Fruit fly (Drosophila melanogaster): ENCODE data around the gene Jon65Aii.
A peak's percentile ranks its signal among the peaks of the same experiment; 100 is the strongest.

Jon65Aii gene

dm6 chr3L:6054803-6055202 lies 2.7 kb downstream of the Jon65Aii start, which contains the start of gene tant (continued):
- peak; percentile 94 for TF ChIP-seq CG3995 (GFP tag; optimal IDR thresholded peaks at IDR 0.05)
- peak; percentile 7 for TF ChIP-seq fu2 (GFP tag; optimal IDR thresholded peaks at IDR 0.05)
- no peak for TF ChIP-seq ranshi (GFP tag; IDR thresholded peaks at IDR 0.05)
- peak; percentile 37; the same call in 1 of the 2 replicates for TF ChIP-seq CG9932 (GFP tag; IDR thresholded peaks at IDR 0.05)
- TF ChIP-seq Adf1 (GFP tag; IDR thresholded peaks at IDR 0.05) = no peak
- TF ChIP-seq Dp (GFP tag; optimal IDR thresholded peaks at IDR 0.05) = peak; percentile 73
- TF ChIP-seq wek (GFP tag; optimal IDR thresholded peaks at IDR 0.05) = no peak
- peak; percentile 8 for TF ChIP-seq Side (GFP tag; optimal IDR thresholded peaks at IDR 0.05)
- peak; percentile 100 for TF ChIP-seq Myb (GFP tag; optimal IDR thresholded peaks at IDR 0.05)
- TF ChIP-seq CG31365 (tag; optimal IDR thresholded peaks at IDR 0.05) = peak; percentile 95
- peak; percentile 85 for TF ChIP-seq bbx (GFP tag; IDR thresholded peaks at IDR 0.05; ENCODE audit: partially characterized antibody)
- peak; percentile 2 for TF ChIP-seq Antp (GFP tag; optimal IDR thresholded peaks at IDR 0.05)
- TF ChIP-seq knrl (GFP tag; IDR thresholded peaks at IDR 0.05; ENCODE audit: partially characterized antibody) = peak; percentile 97
- TF ChIP-seq CG18764 (GFP tag; optimal IDR thresholded peaks at IDR 0.05) = peak; percentile 6
- TF ChIP-seq tna (GFP tag; IDR thresholded peaks at IDR 0.05; ENCODE audit: partially characterized antibody) = peak; percentile 80
- no peak for TF ChIP-seq Mrtf (GFP tag; IDR thresholded peaks at IDR 0.05)
- peak; percentile 15 for TF ChIP-seq Dad (GFP tag; optimal IDR thresholded peaks at IDR 0.05)
- TF ChIP-seq MBD-R2 (GFP tag; IDR thresholded peaks at IDR 0.05) = peak; percentile 51
- TF ChIP-seq E2f2 (GFP tag; IDR thresholded peaks at IDR 0.05) = peak; percentile 84
- TF ChIP-seq CG3726 (GFP tag; IDR thresholded peaks at IDR 0.05) = no peak
- peak; percentile 57; the same call in 2 of the 3 replicates for TF ChIP-seq CG17361 (GFP tag; IDR thresholded peaks at IDR 0.05)
- TF ChIP-seq CG11560 (tag; IDR thresholded peaks at IDR 0.05) = peak; percentile 40; the same call in 2 of the 3 replicates
- peak in 1 of 2 experiments; percentile 41 for TF ChIP-seq crp (GFP tag; optimal IDR thresholded peaks at IDR 0.05)
- peak; percentile 79 for TF ChIP-seq mld (GFP tag; IDR thresholded peaks at IDR 0.05; ENCODE audit: partially characterized antibody)
- TF ChIP-seq NfI (GFP tag; optimal IDR thresholded peaks at IDR 0.05) = no peak
- TF ChIP-seq hkb (optimal IDR thresholded peaks at IDR 0.05) = peak; percentile 81
- no peak for TF ChIP-seq hkb (GFP tag; IDR thresholded peaks at IDR 0.05)
- TF ChIP-seq CG30403 (GFP tag; optimal IDR thresholded peaks at IDR 0.05) = peak; percentile 6
- peak; percentile 37 for TF ChIP-seq zen (tag; optimal IDR thresholded peaks at IDR 0.05)
- no peak for TF ChIP-seq CG12299 (tag; optimal IDR thresholded peaks at IDR 0.05)
- TF ChIP-seq zfh2 (GFP tag; optimal IDR thresholded peaks at IDR 0.05) = peak; percentile 3
- no peak for TF ChIP-seq ap (GFP tag; IDR thresholded peaks at IDR 0.05)
- TF ChIP-seq Ets97D (GFP tag; optimal IDR thresholded peaks at IDR 0.05) = peak; percentile 88
- TF ChIP-seq Rx (GFP tag; IDR thresholded peaks at IDR 0.05) = no peak
- TF ChIP-seq CG1603 (tag; optimal IDR thresholded peaks at IDR 0.05) = peak; percentile 31
- TF ChIP-seq CG7963 (GFP tag; IDR thresholded peaks at IDR 0.05; ENCODE audit: partially characterized antibody) = peak; percentile 72
- peak; percentile 40; the same call in 1 of the 2 replicates for TF ChIP-seq Rfx (GFP tag; IDR thresholded peaks at IDR 0.05)
- TF ChIP-seq CG17829 (tag; optimal IDR thresholded peaks at IDR 0.05) = peak; percentile 8
- TF ChIP-seq gfzf (GFP tag; optimal IDR thresholded peaks at IDR 0.05) = peak; percentile 57
- peak; percentile 20 for TF ChIP-seq CG7839 (tag; optimal IDR thresholded peaks at IDR 0.05)
- no peak for TF ChIP-seq sim (GFP tag; IDR thresholded peaks at IDR 0.05)
- peak; percentile 36 for TF ChIP-seq CG8290 (GFP tag; optimal IDR thresholded peaks at IDR 0.05)
- no peak for TF ChIP-seq CG8290 (tag; optimal IDR thresholded peaks at IDR 0.05)
- peak; percentile 19 for TF ChIP-seq p53 (GFP tag; optimal IDR thresholded peaks at IDR 0.05)
- peak in 1 of 2 experiments; percentile 17 for TF ChIP-seq dpn (GFP tag; optimal IDR thresholded peaks at IDR 0.05)
- TF ChIP-seq Sry-δ (GFP tag; optimal IDR thresholded peaks at IDR 0.05) = peak; percentile 98
- TF ChIP-seq Awh (GFP tag; IDR thresholded peaks at IDR 0.05) = no peak
- TF ChIP-seq dm (GFP tag; optimal IDR thresholded peaks at IDR 0.05) = peak; percentile 27
- peak; percentile 12 for TF ChIP-seq CG10979 (tag; optimal IDR thresholded peaks at IDR 0.05)
- no peak for TF ChIP-seq B-H1 (GFP tag; IDR thresholded peaks at IDR 0.05)
- peak; percentile 95 for TF ChIP-seq Nf-YC (tag; optimal IDR thresholded peaks at IDR 0.05)
- peak; percentile 43 for TF ChIP-seq CG9797 (GFP tag; optimal IDR thresholded peaks at IDR 0.05)

Data from whole organism, embryonic.